Worm (Caenorhabditis elegans): ENCODE results near the gene pll-1.

Gene pll-1

ce11 chrIII:352992-353391 lies 12.8 kb upstream of the pll-1 start (continued):
- TF ChIP-seq lin-35 (GFP tag; optimal IDR thresholded peaks at IDR 0.05) (no peak), elt-2 (tag; optimal IDR thresholded peaks at IDR 0.05) (no peak), nhr-76 (tag; optimal IDR thresholded peaks at IDR 0.05) (no peak), dsc-1 (tag; optimal IDR thresholded peaks at IDR 0.05) (peak; percentile 51), unc-30 (tag; optimal IDR thresholded peaks at IDR 0.05) (no peak), irx-1 (tag; optimal IDR thresholded peaks at IDR 0.05) (no peak), fkh-4 (tag; optimal IDR thresholded peaks at IDR 0.05; ENCODE audit: borderline replicate concordance) (no peak), C16A3.4 (tag; optimal IDR thresholded peaks at IDR 0.05) (no peak), F16B12.6 (tag; optimal IDR thresholded peaks at IDR 0.05) (no peak), aha-1 (tag; optimal IDR thresholded peaks at IDR 0.05) (no peak)

ce11 chrIII:354545-355460 lies 10.9 kb upstream of the pll-1 start, which contains the start of gene gei-4:
Gene gei-4, minus strand, starts transcription at chrIII:354800.
- peak; percentile 88 for TF ChIP-seq egl-13 (tag; optimal IDR thresholded peaks at IDR 0.05)
- TF ChIP-seq efl-1 (optimal IDR thresholded peaks at IDR 0.05): peak; percentile 84 to 96
- peak; percentile 53 to 96 for TF ChIP-seq efl-1 (GFP tag; optimal IDR thresholded peaks at IDR 0.05 in 1 of 2)
- no peak for TF ChIP-seq unc-98 (GFP tag; IDR thresholded peaks at IDR 0.05)
- TF ChIP-seq fkh-8 (tag; optimal IDR thresholded peaks at IDR 0.05): peak; percentile 93
- TF ChIP-seq lin-13 (GFP tag; optimal IDR thresholded peaks at IDR 0.05): peak; percentile 87
- TF ChIP-seq C34B4.2 (tag; optimal IDR thresholded peaks at IDR 0.05): no peak
- TF ChIP-seq sptf-1 (tag; optimal IDR thresholded peaks at IDR 0.05): no peak
- TF ChIP-seq aly-2 (tag; optimal IDR thresholded peaks at IDR 0.05): no peak
- peak; percentile 65 to 79 for TF ChIP-seq lsy-2 (tag; optimal IDR thresholded peaks at IDR 0.05)
- TF ChIP-seq dpl-1 (GFP tag; optimal IDR thresholded peaks at IDR 0.05): peak; percentile 47 to 64 (median 60)
- TF ChIP-seq mab-9 (GFP tag; IDR thresholded peaks at IDR 0.05): peak; percentile 82
- peak; percentile 71 for TF ChIP-seq fkh-10 (GFP tag; optimal IDR thresholded peaks at IDR 0.05)
- TF ChIP-seq irx-1 (tag; optimal IDR thresholded peaks at IDR 0.05): peak; percentile 82
- TF ChIP-seq mdl-1 (tag; optimal IDR thresholded peaks at IDR 0.05): peak in 1 of 2 experiments; percentile 74
- TF ChIP-seq dsc-1 (tag; optimal IDR thresholded peaks at IDR 0.05): peak; percentile 89
- peak; percentile 96 for TF ChIP-seq nhr-47 (tag; optimal IDR thresholded peaks at IDR 0.05)
- TF ChIP-seq ceh-8 (GFP tag; optimal IDR thresholded peaks at IDR 0.05): peak; percentile 64
- peak; percentile 92 for TF ChIP-seq jun-1 (tag; optimal IDR thresholded peaks at IDR 0.05)
- TF ChIP-seq fos-1 (tag; optimal IDR thresholded peaks at IDR 0.05): peak; percentile 67
- TF ChIP-seq ces-1 (GFP tag; optimal IDR thresholded peaks at IDR 0.05): no peak
- TF ChIP-seq nhr-90 (tag; optimal IDR thresholded peaks at IDR 0.05; ENCODE audit: poor library complexity): peak; percentile 87
- peak; percentile 3 for TF ChIP-seq mef-2 (tag; optimal IDR thresholded peaks at IDR 0.05)
- no peak for TF ChIP-seq efl-3 (GFP tag; optimal IDR thresholded peaks at IDR 0.05)
- TF ChIP-seq lin-35 (GFP tag; optimal IDR thresholded peaks at IDR 0.05): peak; percentile 65 to 79
- no peak for TF ChIP-seq zag-1 (tag; optimal IDR thresholded peaks at IDR 0.05)
- peak; percentile 94 for TF ChIP-seq swsn-7 (tag; optimal IDR thresholded peaks at IDR 0.05)
- TF ChIP-seq mep-1 (tag; optimal IDR thresholded peaks at IDR 0.05): peak; percentile 75
- TF ChIP-seq xbp-1 (tag; optimal IDR thresholded peaks at IDR 0.05): peak; percentile 85
- peak; percentile 92 for TF ChIP-seq nhr-20 (tag; optimal IDR thresholded peaks at IDR 0.05)
- TF ChIP-seq nhr-11 (tag; optimal IDR thresholded peaks at IDR 0.05): peak; percentile 77
- TF ChIP-seq sup-37 (GFP tag; optimal IDR thresholded peaks at IDR 0.05): peak; percentile 48
- TF ChIP-seq unc-30 (tag; optimal IDR thresholded peaks at IDR 0.05): no peak
- TF ChIP-seq skn-1 (tag; optimal IDR thresholded peaks at IDR 0.05): peak; percentile 65
- TF ChIP-seq egl-27 (tag; optimal IDR thresholded peaks at IDR 0.05): peak; percentile 23 to 71
- TF ChIP-seq pax-3 (tag; optimal IDR thresholded peaks at IDR 0.05): peak; percentile 86
- peak; percentile 57 for TF ChIP-seq unc-130 (tag; optimal IDR thresholded peaks at IDR 0.05)
- TF ChIP-seq C04F5.9 (tag; optimal IDR thresholded peaks at IDR 0.05): peak; percentile 34
- no peak for TF ChIP-seq nhr-28 (tag; optimal IDR thresholded peaks at IDR 0.05)
- TF ChIP-seq nhr-19 (GFP tag; conservative IDR thresholded peaks at IDR 0.05): peak; percentile 86
- peak; percentile 74 for TF ChIP-seq ama-1 (optimal IDR thresholded peaks at IDR 0.05)
- no peak for TF ChIP-seq alr-1 (tag; optimal IDR thresholded peaks at IDR 0.05; ENCODE audit: borderline replicate concordance)
- TF ChIP-seq lir-3 (tag; optimal IDR thresholded peaks at IDR 0.05; ENCODE audit: poor library complexity): peak; percentile 68

Data from whole organism, L1 larva.